Worm (Caenorhabditis elegans) whole organism, L4/young adult: ENCODE data around the gene C30H6.8.

Experiments used
- W03F9.2 ChIP-seq: fragments of 150-350 bp; optimal IDR thresholded peaks from 2 replicates; lab custom pipeline; 2014; ENCODE audit warnings: missing biosample characterization, missing genetic modification characterization
- him-1 ChIP-seq: sonication (generic microtip); optimal IDR thresholded peaks from 2 replicates; lab custom pipeline; 2016; ENCODE audit warnings: missing genotype, missing genetic modification reagents, missing genetic modification characterization, missing compliant biosample characterization

DNA sequence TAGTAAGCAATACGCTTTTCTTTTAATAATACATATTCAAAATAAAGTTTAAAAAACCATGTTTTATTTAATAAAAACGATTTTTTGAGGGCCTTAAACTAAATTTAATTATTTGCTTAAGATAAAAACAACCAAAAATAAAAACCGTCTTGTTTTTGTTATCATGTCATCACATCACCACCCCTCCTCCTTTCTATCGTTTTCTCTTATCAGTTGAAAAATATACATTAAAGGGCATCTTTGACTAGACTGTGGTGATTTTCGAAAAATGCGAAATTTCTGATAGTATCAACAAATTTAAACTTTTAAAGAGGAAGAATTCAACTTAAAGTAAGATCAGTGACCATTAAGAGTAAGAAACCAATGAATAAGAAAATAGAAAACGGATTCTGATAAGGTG lies 24.0 kb downstream of the C30H6.8 start:
- TF ChIP-seq him-1 (tag; lab: Kevin White, UChicago) (no peak), W03F9.2 (tag; lab: Kevin White, UChicago) (no peak)
